Worm (Caenorhabditis elegans): Measurements from ENCODE around the gene T24C2.3.

The T24C2.3 gene

DNA sequence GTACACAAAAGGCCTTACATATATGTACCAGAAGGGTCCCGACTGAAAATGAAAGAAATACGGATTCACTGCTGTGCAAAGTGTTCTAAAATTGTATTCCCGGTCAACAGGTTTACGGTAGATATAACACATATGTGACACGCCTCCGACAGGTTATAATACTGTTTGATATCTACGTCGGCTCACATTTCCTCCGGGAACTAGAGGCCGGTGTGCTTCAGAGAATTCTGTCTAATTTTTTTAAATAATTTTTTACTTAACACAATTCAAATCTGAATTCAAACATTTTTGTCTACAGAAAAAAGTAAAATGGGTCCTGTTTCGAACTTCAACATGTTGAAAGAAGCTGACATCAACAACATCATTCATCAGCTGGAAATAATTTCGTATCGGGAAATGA is at the start of gene T24C2.3:
T24C2.3 (plus strand) TSS at position 301 of the 400 bp plus-strand sequence.
- TF ChIP-seq unc-62 (GFP tag; optimal IDR thresholded peaks at IDR 0.05): no peak

- TF ChIP-seq unc-62 (GFP tag; optimal IDR thresholded peaks at IDR 0.05): no peak
Observed at ce11 chrX:14495075-14495474, 48.2 kb upstream of the T24C2.3 start.

DNA sequence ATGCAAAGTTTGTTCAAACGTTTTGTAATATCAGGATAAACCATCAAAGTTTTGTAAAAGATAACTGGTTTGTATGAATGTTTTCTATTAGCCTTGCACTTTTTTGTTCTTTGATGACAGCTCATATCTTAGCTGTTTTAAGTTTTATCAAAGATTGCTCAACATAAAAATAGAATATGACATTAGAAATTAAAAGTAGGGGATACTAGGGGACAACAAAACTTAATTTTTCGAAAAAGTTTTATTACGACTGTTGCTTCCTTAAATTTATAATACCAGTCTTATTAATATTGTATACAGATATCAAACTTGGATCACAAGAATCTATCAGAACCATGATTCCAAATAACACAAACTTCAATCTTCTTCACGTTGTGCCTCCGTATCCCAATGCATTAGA is 47.5 kb upstream of the T24C2.3 start, which contains the start of gene ztf-14:
ztf-14 (plus strand) TSS at position 301 of the 400 bp plus-strand sequence.
- no peak for TF ChIP-seq unc-62 (GFP tag; optimal IDR thresholded peaks at IDR 0.05)

- no peak for TF ChIP-seq unc-62 (GFP tag; optimal IDR thresholded peaks at IDR 0.05)
Observed at ce11 chrX:14496545-14496944, 46.8 kb upstream of the T24C2.3 start.

DNA sequence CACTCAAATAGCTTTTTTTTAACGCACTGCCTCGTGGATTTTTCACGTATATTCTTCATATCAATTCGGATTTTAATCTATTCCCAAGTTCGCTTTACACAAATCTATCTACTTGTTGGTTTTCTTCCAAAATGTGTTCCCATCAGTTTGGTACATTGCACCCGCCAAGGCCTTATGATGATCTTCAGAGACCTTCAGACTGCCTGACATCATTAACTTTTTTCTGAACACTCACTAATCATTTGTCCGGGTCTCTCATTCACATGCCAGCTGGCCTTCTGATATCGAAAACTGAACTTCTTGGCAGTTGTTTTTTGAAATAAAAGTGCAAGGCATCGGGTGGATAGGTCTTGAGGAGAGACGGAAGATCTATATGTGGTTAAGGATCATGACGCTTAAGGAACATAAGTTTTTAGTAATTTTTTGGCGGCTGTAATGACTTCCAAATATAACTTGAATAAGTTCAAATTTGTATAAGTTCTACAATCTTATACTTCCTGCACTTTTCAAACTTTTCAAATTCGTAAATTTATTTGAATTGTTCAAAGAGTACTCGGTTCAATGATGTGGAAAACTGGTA is 43.4 kb upstream of the T24C2.3 start:
- TF ChIP-seq unc-62 (GFP tag; optimal IDR thresholded peaks at IDR 0.05): no peak

DNA sequence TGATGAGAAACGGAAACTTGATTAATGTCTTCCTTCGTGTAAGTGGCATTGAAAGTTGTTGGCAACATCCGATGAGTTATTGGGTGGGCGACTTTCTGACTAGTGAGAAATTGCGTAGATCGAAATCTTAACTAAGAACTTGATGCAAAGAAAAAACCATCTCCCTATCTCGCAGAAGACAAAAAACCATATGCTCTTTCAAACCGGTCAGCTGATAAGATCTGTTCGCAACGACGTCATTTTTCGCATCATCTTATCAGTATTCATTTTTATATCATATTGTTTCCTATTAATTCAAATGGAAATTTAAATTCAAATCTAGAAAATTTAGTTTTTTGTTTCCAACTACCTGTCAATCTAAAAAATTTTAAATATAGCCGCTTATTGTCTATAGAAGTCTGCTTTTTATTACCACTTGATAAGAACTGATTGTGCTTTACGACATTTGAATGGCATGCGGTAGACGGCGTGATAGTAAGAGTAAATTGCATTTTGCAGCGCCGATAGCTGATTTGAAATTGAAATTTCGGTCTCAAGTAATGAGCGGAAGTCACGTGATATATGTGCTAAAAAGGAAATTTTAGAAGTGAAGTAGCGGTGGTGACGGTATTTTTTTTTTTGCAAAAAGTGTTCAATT is 42.8 kb upstream of the T24C2.3 start:
- no peak for TF ChIP-seq unc-62 (GFP tag; optimal IDR thresholded peaks at IDR 0.05)

DNA sequence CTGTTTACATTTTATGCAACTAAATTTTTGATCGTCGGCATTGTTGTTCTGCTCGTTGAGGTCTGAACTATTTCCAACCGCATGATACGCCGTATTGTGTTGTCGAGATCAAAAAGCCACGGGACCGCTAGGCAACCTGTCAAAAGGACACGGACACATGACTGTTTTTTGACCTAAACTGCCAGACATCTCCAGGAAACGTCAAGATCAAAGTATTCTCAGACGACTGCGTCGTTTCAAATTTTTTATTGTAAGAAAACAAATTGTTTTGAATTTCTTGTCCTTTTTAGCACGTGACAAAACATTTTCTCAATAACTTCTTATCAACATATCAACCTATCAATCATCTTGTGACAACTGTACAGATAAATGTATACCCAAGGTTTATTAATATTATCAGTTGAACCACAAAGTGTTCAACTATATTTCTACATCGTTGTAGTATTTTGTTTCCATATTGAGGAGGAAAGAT is 41.2 kb upstream of the T24C2.3 start:
- TF ChIP-seq unc-62 (GFP tag; optimal IDR thresholded peaks at IDR 0.05): no peak

ce11 chrX:14503282-14503681 is 40.0 kb upstream of the T24C2.3 start:
- no peak for TF ChIP-seq unc-62 (GFP tag; optimal IDR thresholded peaks at IDR 0.05)

DNA sequence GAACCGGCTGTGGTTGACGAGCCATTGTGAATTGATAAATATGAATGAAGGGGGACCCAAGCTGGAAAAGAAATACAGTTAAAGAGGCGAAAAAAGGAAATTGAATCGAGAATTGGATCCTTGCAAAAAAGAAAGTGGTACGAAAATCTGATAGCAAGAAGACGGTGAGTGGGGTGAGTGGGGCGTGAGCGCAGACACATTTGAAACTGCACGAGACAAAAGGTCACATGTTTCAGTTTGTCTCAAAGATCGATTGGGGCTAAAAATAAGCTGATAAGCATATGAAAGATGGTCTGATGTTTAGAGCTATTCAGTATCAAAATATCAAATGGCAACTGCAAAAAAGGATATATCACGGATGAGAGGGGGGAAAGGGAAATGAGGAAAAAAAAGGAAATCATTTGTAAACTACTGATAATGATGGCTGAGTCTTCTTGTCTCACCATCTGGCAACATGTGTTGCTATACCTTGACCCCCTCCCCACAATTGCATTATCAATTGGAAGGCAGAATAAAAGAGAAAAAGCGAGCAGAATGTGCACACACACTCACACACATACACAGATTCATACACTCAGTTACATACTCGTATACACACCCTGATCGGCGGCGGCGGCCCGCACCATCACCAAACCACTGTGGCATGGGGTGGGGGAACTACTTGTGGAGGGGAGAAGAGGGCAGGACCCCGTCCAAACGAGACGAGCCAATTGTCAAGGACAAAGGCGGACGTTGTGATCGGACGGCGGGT is 39.3 kb upstream of the T24C2.3 start, which contains the start of gene M163.1:
M163.1 (minus strand) TSS at position 25 of the 751 bp plus-strand sequence.
- TF ChIP-seq unc-62 (GFP tag; optimal IDR thresholded peaks at IDR 0.05): no peak

DNA sequence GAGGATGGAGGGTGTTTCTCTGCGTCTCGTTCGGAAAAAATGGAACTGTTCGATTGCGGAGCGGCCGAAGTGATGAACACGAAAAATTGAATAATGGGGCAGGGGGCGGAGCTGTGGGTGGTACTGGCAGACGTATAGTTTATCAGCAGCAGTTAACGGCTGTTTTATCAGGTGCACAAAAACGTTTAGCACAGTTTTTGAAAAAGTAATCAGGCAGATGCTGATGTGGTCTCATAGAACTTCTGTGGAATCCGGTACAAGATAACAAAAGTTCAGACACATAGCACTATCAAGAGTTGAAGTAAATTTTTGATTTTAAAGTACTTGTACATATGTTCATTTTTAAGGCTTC is 38.8 kb upstream of the T24C2.3 start:
- no peak for TF ChIP-seq unc-62 (GFP tag; optimal IDR thresholded peaks at IDR 0.05)

DNA sequence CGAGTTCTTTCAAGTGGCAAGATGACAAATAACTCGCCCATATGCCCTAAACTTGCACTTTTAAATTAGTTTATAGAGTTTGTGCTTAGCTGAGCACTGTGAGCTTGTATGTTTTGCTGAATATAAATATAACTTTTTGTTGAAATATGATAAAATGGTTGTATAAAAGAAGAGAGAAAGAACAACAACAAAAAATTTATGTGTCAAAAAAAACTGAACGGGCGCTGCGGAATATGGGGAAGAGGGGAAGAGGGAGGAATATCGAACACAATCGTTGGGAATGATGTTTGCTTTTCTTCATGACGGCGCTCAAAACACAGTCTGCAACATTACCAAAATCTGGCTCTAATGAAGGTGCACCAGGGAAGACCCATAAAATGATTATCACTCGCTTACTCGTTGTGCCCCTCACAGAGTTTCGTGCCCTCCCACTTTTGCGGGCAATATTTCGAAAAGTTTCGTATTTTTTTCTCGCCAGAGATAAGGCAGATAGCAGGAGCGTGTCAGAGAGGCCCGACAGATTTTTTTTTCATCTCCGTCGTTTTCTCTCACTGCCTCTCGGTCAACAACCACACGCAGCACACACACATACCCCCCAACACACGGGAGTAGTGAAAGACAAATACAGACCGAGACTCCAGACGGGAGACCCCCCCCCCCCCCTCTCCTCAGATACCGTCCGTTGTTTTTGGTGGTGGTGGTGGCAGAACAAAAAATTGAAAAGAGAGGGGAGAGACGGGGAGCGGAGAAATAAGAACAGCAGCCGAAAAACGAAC is 37.6 kb upstream of the T24C2.3 start:
- TF ChIP-seq unc-62 (GFP tag; optimal IDR thresholded peaks at IDR 0.05): no peak

DNA sequence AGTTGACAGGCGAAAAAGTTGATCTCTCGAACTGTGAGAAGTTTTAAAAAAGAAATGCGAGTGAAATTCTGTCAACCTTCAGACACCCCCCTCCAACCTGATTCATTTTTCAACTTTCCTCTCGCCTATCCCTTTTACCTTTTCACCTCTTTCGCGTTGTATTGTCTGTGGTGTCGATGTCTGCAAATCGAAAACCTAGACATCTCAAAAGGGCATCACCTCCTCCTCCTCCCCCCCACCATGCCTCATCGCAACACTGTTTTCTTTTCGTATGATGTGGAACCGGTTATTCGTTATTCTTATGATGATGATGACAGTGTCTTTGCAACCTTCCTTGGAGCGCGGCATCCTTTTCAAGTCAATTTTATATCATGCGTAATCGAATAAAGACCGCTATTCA is 35.3 kb upstream of the T24C2.3 start:
- TF ChIP-seq unc-62 (GFP tag; optimal IDR thresholded peaks at IDR 0.05): no peak

DNA sequence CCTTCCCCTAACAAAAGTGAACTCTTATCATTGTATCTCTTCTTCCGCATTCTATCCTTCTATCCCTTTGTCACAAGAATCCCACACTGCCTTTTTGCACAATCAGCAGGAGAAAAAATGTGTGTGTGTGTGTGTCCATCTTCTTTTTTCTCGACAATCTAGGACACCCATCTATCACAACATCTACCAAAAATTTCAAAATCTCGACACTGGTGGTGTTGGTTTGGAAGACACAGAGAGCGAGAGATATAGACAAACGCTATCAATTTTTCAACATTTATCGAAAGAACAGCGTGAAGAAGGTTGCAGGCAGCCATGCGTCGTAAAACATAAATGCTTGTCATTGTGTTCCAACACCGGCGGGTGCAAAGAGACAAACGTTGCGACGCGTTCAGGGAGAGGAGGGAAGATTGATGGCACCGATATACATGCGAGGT is 34.5 kb upstream of the T24C2.3 start:
- no peak for TF ChIP-seq unc-62 (GFP tag; optimal IDR thresholded peaks at IDR 0.05)

DNA sequence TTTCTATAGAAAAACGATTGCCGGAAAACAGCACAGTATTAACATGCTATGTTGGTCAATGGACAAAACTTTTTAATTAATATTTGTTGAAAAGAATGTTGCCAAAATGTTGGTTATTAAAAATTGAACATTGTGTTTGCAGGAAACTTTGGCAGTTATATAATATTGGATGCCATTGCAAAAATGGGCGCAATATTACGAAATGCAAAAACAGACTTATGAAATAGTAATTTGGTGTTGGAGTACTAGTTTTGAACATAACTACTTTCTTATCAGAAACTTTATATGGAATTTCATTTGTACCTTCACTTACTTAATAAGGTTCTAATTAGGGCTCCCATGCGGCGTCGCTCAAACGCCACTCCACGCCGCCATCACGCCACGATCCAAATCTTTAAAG is 33.0 kb upstream of the T24C2.3 start:
- no peak for TF ChIP-seq unc-62 (GFP tag; optimal IDR thresholded peaks at IDR 0.05)

ce11 chrX:14512817-14513216 is 30.5 kb upstream of the T24C2.3 start, which contains the start of gene fbxa-141:
fbxa-141 (minus strand) TSS chrX:14512917.
- TF ChIP-seq unc-62 (GFP tag; optimal IDR thresholded peaks at IDR 0.05): no peak

DNA sequence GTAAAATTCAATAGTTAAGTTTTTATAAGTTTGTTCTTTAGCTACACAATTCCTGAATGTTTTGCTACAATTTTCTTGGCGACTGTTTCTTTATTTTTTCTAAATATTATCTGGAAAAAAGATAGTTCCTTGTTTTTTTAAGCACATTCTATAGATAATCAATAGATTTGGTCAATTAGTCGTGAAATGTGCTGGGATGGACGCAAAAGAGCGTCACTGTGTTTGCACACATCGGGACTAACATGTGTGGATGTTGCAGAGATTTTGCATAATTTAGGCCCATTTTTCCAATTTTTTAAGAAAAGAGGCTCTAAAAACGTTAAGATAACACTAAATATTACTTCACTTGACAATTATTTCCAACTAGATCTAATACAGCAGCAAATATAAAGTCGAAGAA is 29.9 kb upstream of the T24C2.3 start:
- TF ChIP-seq unc-62 (GFP tag; optimal IDR thresholded peaks at IDR 0.05): no peak
